Worm (Caenorhabditis elegans) whole organism, L4/young adult: ENCODE data around the gene Y48C3A.14.

Source experiments
- dao-5 ChIP-seq: sonication (generic microtip); optimal IDR thresholded peaks from 2 replicates; lab custom pipeline; 2016; ENCODE audit warnings: missing genotype, missing genetic modification characterization, moderate library complexity, missing compliant biosample characterization
- him-1 ChIP-seq: sonication (generic microtip); optimal IDR thresholded peaks from 2 replicates; lab custom pipeline; 2016; ENCODE audit warnings: missing genotype, missing genetic modification reagents, missing genetic modification characterization, missing compliant biosample characterization

ce11 chrII:13369231-13369630, 20.3 kb upstream of the Y48C3A.14 start, which contains the start of gene Y48C3A.20:
- TF ChIP-seq him-1 (tag; lab: Kevin White, UChicago) (no peak), dao-5 (tag; lab: Kevin White, UChicago) (no peak)
